Fruit fly (Drosophila melanogaster): ENCODE measurements around the gene CG14244.

- TF ChIP-seq CG33017 (tag; optimal IDR thresholded peaks at IDR 0.05) (no peak), Crg-1 (GFP tag; optimal IDR thresholded peaks at IDR 0.05) (no peak), CG7045 (GFP tag; optimal IDR thresholded peaks at IDR 0.05) (no peak), cic (GFP tag; optimal IDR thresholded peaks at IDR 0.05) (no peak), CG5204 (GFP tag; optimal IDR thresholded peaks at IDR 0.05) (no peak), Mnt (GFP tag; optimal IDR thresholded peaks at IDR 0.05) (no peak), Hr96 (GFP tag; optimal IDR thresholded peaks at IDR 0.05) (no peak), tj (GFP tag; optimal IDR thresholded peaks at IDR 0.05) (no peak), pad (GFP tag; optimal IDR thresholded peaks at IDR 0.05) (no peak)
Measured at dm6 chr3R:26700125-26700524, 25.8 kb upstream of the CG14244 start.

Data from whole organism, adult.